Fruit fly (Drosophila melanogaster): Measurements from ENCODE around the gene RpL34a.
A peak's percentile ranks its signal among the peaks of the same experiment; 100 is the strongest.

Gene RpL34a

dm6 chr3R:26034643-26035368 is 24.3 kb downstream of the RpL34a start (continued):
- TF ChIP-seq kah (GFP tag; optimal IDR thresholded peaks at IDR 0.05), result peak; percentile 60
- no peak for TF ChIP-seq CG17359 (tag; optimal IDR thresholded peaks at IDR 0.05)
- no peak for TF ChIP-seq btn (GFP tag; optimal IDR thresholded peaks at IDR 0.05)
- TF ChIP-seq CG9609 (GFP tag; optimal IDR thresholded peaks at IDR 0.05), result no peak
- no peak for TF ChIP-seq Lpt (GFP tag; optimal IDR thresholded peaks at IDR 0.05)
- no peak for TF ChIP-seq Taf1 (GFP tag; IDR thresholded peaks at IDR 0.05)
- no peak for TF ChIP-seq Camta (GFP tag; optimal IDR thresholded peaks at IDR 0.05)
- no peak for TF ChIP-seq CG17328 (GFP tag; IDR thresholded peaks at IDR 0.05)
- no peak for TF ChIP-seq CG14965 (GFP tag; optimal IDR thresholded peaks at IDR 0.05; ENCODE audit: borderline replicate concordance)
- no peak for TF ChIP-seq zfh2 (GFP tag; optimal IDR thresholded peaks at IDR 0.05)
- peak; percentile 44 for TF ChIP-seq CG33557 (GFP tag; optimal IDR thresholded peaks at IDR 0.05)
- TF ChIP-seq CG7786 (GFP tag; optimal IDR thresholded peaks at IDR 0.05), result no peak
- TF ChIP-seq sc (optimal IDR thresholded peaks at IDR 0.05), result no peak
- peak; percentile 15 for TF ChIP-seq sc (GFP tag; optimal IDR thresholded peaks at IDR 0.05)
- TF ChIP-seq Atf-2 (GFP tag; optimal IDR thresholded peaks at IDR 0.05), result no peak
- no peak for TF ChIP-seq CG17912 (GFP tag; optimal IDR thresholded peaks at IDR 0.05)
- TF ChIP-seq CG3847 (GFP tag; IDR thresholded peaks at IDR 0.05), result no peak
- TF ChIP-seq kni (GFP tag; optimal IDR thresholded peaks at IDR 0.05), result peak; percentile 95
- TF ChIP-seq Usf (GFP tag; optimal IDR thresholded peaks at IDR 0.05), result no peak
- TF ChIP-seq CG7745 (tag; optimal IDR thresholded peaks at IDR 0.05), result peak; percentile 25
- TF ChIP-seq Ets65A (GFP tag), result peak; percentile 57
- TF ChIP-seq tna (GFP tag; IDR thresholded peaks at IDR 0.05; ENCODE audit: partially characterized antibody), result no peak
- TF ChIP-seq CG7963 (GFP tag; IDR thresholded peaks at IDR 0.05; ENCODE audit: partially characterized antibody), result peak; percentile 40; the same call in 1 of the 3 replicates
- TF ChIP-seq CG31365 (tag; optimal IDR thresholded peaks at IDR 0.05), result no peak
- no peak for TF ChIP-seq NFAT (GFP tag; IDR thresholded peaks at IDR 0.05)
- peak in 1 of 2 experiments; percentile 41 for TF ChIP-seq insv (GFP tag; optimal IDR thresholded peaks at IDR 0.05)
- TF ChIP-seq repo (GFP tag; optimal IDR thresholded peaks at IDR 0.05), result no peak
- peak; percentile 67 for TF ChIP-seq sqz (GFP tag; optimal IDR thresholded peaks at IDR 0.05)
- TF ChIP-seq Dp (GFP tag; optimal IDR thresholded peaks at IDR 0.05), result no peak
- no peak for TF ChIP-seq bsh (GFP tag; optimal IDR thresholded peaks at IDR 0.05)
- no peak for TF ChIP-seq jing (GFP tag; optimal IDR thresholded peaks at IDR 0.05)
- TF ChIP-seq CG14441 (GFP tag; IDR thresholded peaks at IDR 0.05), result no peak
- TF ChIP-seq CG8765 (GFP tag; IDR thresholded peaks at IDR 0.05), result no peak
- TF ChIP-seq odd (GFP tag; optimal IDR thresholded peaks at IDR 0.05), result peak; percentile 61
- peak; percentile 36 for TF ChIP-seq CG1832 (GFP tag; optimal IDR thresholded peaks at IDR 0.05)
- no peak for TF ChIP-seq eve (GFP tag; optimal IDR thresholded peaks at IDR 0.05)
- TF ChIP-seq luna (GFP tag; optimal IDR thresholded peaks at IDR 0.05), result no peak
- TF ChIP-seq CG18476 (GFP tag; optimal IDR thresholded peaks at IDR 0.05), result no peak
- TF ChIP-seq NC2α (GFP tag; optimal IDR thresholded peaks at IDR 0.05), result no peak
- TF ChIP-seq tll (GFP tag; optimal IDR thresholded peaks at IDR 0.05), result peak in 1 of 2 experiments; percentile 38
- no peak for TF ChIP-seq ind (GFP tag; optimal IDR thresholded peaks at IDR 0.05)
- TF ChIP-seq CG14014 (GFP tag; IDR thresholded peaks at IDR 0.05), result no peak
- peak; percentile 56 for TF ChIP-seq gsb-n (tag; optimal IDR thresholded peaks at IDR 0.05)
- no peak for TF ChIP-seq HLH54F (GFP tag; optimal IDR thresholded peaks at IDR 0.05)
- TF ChIP-seq ewg (GFP tag; optimal IDR thresholded peaks at IDR 0.05), result peak; percentile 31
- no peak for TF ChIP-seq unc-4 (GFP tag; IDR thresholded peaks at IDR 0.05; ENCODE audit: partially characterized antibody)
- TF ChIP-seq CG15269 (tag; optimal IDR thresholded peaks at IDR 0.05), result no peak
- no peak for TF ChIP-seq CG13123 (GFP tag; optimal IDR thresholded peaks at IDR 0.05)
- TF ChIP-seq CG4360 (GFP tag; IDR thresholded peaks at IDR 0.05), result peak; percentile 91
- no peak for TF ChIP-seq mld (GFP tag; IDR thresholded peaks at IDR 0.05; ENCODE audit: partially characterized antibody)
